Fruit fly (Drosophila melanogaster): Measurements from ENCODE around the gene CG6733.

DNA sequence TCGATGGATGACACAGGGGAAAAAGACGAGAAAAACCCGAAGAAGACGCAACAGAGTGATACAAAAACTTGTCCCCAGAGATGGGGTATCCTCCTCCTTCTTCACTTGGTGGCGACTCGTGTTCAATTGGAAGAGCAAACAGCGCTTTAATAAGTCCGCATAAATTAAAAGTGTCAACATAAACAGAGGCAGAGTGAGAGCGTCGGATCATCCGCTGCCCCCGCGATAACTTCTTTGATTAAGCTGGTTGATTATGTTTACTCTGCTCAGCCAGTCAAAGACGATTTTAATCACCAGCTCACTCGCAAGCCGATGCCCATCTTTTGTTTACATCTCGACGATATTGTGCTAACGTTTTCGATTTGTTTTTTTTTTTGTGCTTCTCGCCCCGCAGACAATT lies 22.3 kb downstream of the CG6733 start:
- TF ChIP-seq bab1 (GFP tag; optimal IDR thresholded peaks at IDR 0.05) (no peak), ovo (GFP tag; optimal IDR thresholded peaks at IDR 0.05) (no peak), pad (GFP tag; optimal IDR thresholded peaks at IDR 0.05) (no peak), CG11617 (GFP tag; optimal IDR thresholded peaks at IDR 0.05) (no peak), toe (GFP tag; optimal IDR thresholded peaks at IDR 0.05) (no peak), Hr96 (GFP tag; optimal IDR thresholded peaks at IDR 0.05) (no peak), CG7045 (GFP tag; optimal IDR thresholded peaks at IDR 0.05) (no peak), Crg-1 (GFP tag; optimal IDR thresholded peaks at IDR 0.05) (no peak), CG1620 (GFP tag; optimal IDR thresholded peaks at IDR 0.05) (no peak), Mnt (GFP tag; optimal IDR thresholded peaks at IDR 0.05) (no peak), cnc (optimal IDR thresholded peaks at IDR 0.05) (no peak), CG12768 (GFP tag; optimal IDR thresholded peaks at IDR 0.05) (no peak), CG7101 (tag; optimal IDR thresholded peaks at IDR 0.05) (no peak), CG5204 (GFP tag; optimal IDR thresholded peaks at IDR 0.05) (no peak)
